Worm (Caenorhabditis elegans): ENCODE measurements around the gene cit-1.1.

Gene cit-1.1

ce11 chrIII:7997447-7998046 lies 12.1 kb downstream of the cit-1.1 start:
- TF ChIP-seq ceh-88 (GFP tag; IDR thresholded peaks at IDR 0.05), result no peak
- no peak for TF ChIP-seq nhr-84 (tag; optimal IDR thresholded peaks at IDR 0.05)
- no peak for TF ChIP-seq aha-1 (tag; optimal IDR thresholded peaks at IDR 0.05)
- TF ChIP-seq snpc-4 (tag; optimal IDR thresholded peaks at IDR 0.05), result no peak
- TF ChIP-seq fkh-4 (tag; optimal IDR thresholded peaks at IDR 0.05; ENCODE audit: borderline replicate concordance), result no peak
- TF ChIP-seq F16B12.6 (tag; optimal IDR thresholded peaks at IDR 0.05), result no peak
- no peak for TF ChIP-seq ztf-4 (tag; optimal IDR thresholded peaks at IDR 0.05)
- no peak for TF ChIP-seq C16A3.4 (tag; optimal IDR thresholded peaks at IDR 0.05)
- no peak for TF ChIP-seq hlh-4 (tag; optimal IDR thresholded peaks at IDR 0.05)
- no peak for TF ChIP-seq lin-15B (tag; optimal IDR thresholded peaks at IDR 0.05)
- TF ChIP-seq unc-30 (tag; optimal IDR thresholded peaks at IDR 0.05), result no peak
- no peak for TF ChIP-seq nhr-20 (tag; optimal IDR thresholded peaks at IDR 0.05)
- no peak for TF ChIP-seq ceh-8 (GFP tag; optimal IDR thresholded peaks at IDR 0.05)
- TF ChIP-seq ceh-82 (tag; optimal IDR thresholded peaks at IDR 0.05), result no peak
- TF ChIP-seq xbp-1 (tag; optimal IDR thresholded peaks at IDR 0.05), result no peak
- TF ChIP-seq elt-2 (tag; optimal IDR thresholded peaks at IDR 0.05), result no peak
- TF ChIP-seq alr-1 (tag; optimal IDR thresholded peaks at IDR 0.05; ENCODE audit: borderline replicate concordance), result no peak
- TF ChIP-seq elt-3 (tag; optimal IDR thresholded peaks at IDR 0.05), result no peak
- no peak for TF ChIP-seq nhr-90 (tag; optimal IDR thresholded peaks at IDR 0.05; ENCODE audit: poor library complexity)

ce11 chrIII:7996353-7996752 lies 13.3 kb downstream of the cit-1.1 start, which contains the start of gene npr-17:
TSS of gene npr-17 (minus strand) at chrIII:7996453.
- peak; percentile 43 for TF ChIP-seq dsc-1 (tag; optimal IDR thresholded peaks at IDR 0.05)
- no peak for TF ChIP-seq ama-1 (optimal IDR thresholded peaks at IDR 0.05)

ce11 chrIII:7986585-7987171 lies 22.9 kb downstream of the cit-1.1 start, which contains the start of gene hrpk-2:
TSS of gene hrpk-2 (plus strand) at chrIII:7987121.
- TF ChIP-seq sox-4 (tag; optimal IDR thresholded peaks at IDR 0.05), result no peak
- no peak for TF ChIP-seq hpl-2 (GFP tag; optimal IDR thresholded peaks at IDR 0.05)
- TF ChIP-seq unc-30 (tag; optimal IDR thresholded peaks at IDR 0.05), result no peak
- TF ChIP-seq ama-1 (optimal IDR thresholded peaks at IDR 0.05), result no peak
- no peak for TF ChIP-seq nhr-28 (tag; optimal IDR thresholded peaks at IDR 0.05)
- TF ChIP-seq F16B12.6 (tag; optimal IDR thresholded peaks at IDR 0.05), result no peak
- TF ChIP-seq lin-13 (GFP tag; optimal IDR thresholded peaks at IDR 0.05), result no peak
- TF ChIP-seq ceh-63 (GFP tag; optimal IDR thresholded peaks at IDR 0.05), result no peak
- no peak for TF ChIP-seq fos-1 (tag; optimal IDR thresholded peaks at IDR 0.05)
- TF ChIP-seq unc-130 (tag; optimal IDR thresholded peaks at IDR 0.05), result no peak
- no peak for TF ChIP-seq tbx-2 (tag; optimal IDR thresholded peaks at IDR 0.05)
- TF ChIP-seq nhr-11 (tag; optimal IDR thresholded peaks at IDR 0.05), result no peak
- TF ChIP-seq nhr-77 (tag; optimal IDR thresholded peaks at IDR 0.05), result no peak
- no peak for TF ChIP-seq hlh-17 (GFP tag; optimal IDR thresholded peaks at IDR 0.05; ENCODE audit: borderline replicate concordance)
- TF ChIP-seq sup-37 (GFP tag; optimal IDR thresholded peaks at IDR 0.05), result no peak

ce11 chrIII:7981938-7982337 lies 27.7 kb downstream of the cit-1.1 start:
- no peak for TF ChIP-seq lin-35 (GFP tag; optimal IDR thresholded peaks at IDR 0.05)
- no peak for TF ChIP-seq aly-2 (tag; optimal IDR thresholded peaks at IDR 0.05)
- no peak for TF ChIP-seq skn-1 (tag; optimal IDR thresholded peaks at IDR 0.05)
- TF ChIP-seq sptf-1 (tag; optimal IDR thresholded peaks at IDR 0.05), result no peak
- no peak for TF ChIP-seq ceh-82 (tag; optimal IDR thresholded peaks at IDR 0.05)
- TF ChIP-seq nhr-85 (tag), result no peak
- no peak for TF ChIP-seq nhr-47 (tag; optimal IDR thresholded peaks at IDR 0.05)
- no peak for TF ChIP-seq C04F5.9 (tag; optimal IDR thresholded peaks at IDR 0.05)
- TF ChIP-seq ama-1 (optimal IDR thresholded peaks at IDR 0.05), result no peak
- TF ChIP-seq egl-27 (tag; optimal IDR thresholded peaks at IDR 0.05), result no peak
- no peak for TF ChIP-seq pax-3 (tag; optimal IDR thresholded peaks at IDR 0.05)
- no peak for TF ChIP-seq hlh-4 (tag; optimal IDR thresholded peaks at IDR 0.05)
